Worm (Caenorhabditis elegans) whole organism, L1 larva: ENCODE measurements around the gene Y43F8B.25.

Experiments used
- C04F5.9 ChIP-seq: sonication (generic microtip); optimal IDR thresholded peaks from 2 replicates; lab custom pipeline; 2016; ENCODE audit warnings: missing genetic modification characterization, missing compliant biosample characterization
- C34B4.2 ChIP-seq: sonication (generic microtip); optimal IDR thresholded peaks from 2 replicates; lab custom pipeline; 2017; ENCODE audit warnings: mild to moderate bottlenecking, missing genetic modification characterization, missing compliant biosample characterization
- aly-2 ChIP-seq: fragments of 150-350 bp; optimal IDR thresholded peaks from 2 replicates; lab custom pipeline; 2014; ENCODE audit warnings: missing biosample characterization, missing genetic modification characterization
- blmp-1 ChIP-seq: fragments of 150-350 bp; optimal IDR thresholded peaks from 2 replicates; lab custom pipeline; 2014; ENCODE audit warnings: missing biosample characterization, missing genetic modification characterization
- ceh-63 ChIP-seq: fragments of 200-800 bp; sonication (Bioruptor generic); optimal IDR thresholded peaks from 2 replicates; lab custom pipeline; 2018; ENCODE audit warnings: mild to moderate bottlenecking, missing genetic modification characterization, missing compliant biosample characterization
- ces-1 ChIP-seq: fragments of 150-350 bp; optimal IDR thresholded peaks from 2 replicates; lab custom pipeline; 2014; ENCODE audit warnings: missing biosample characterization, missing genetic modification reagents, missing genetic modification characterization
- dpl-1 ChIP-seq, 3 experiments: fragments of 150-350 bp in 2 of 3; sonication (generic microtip) in 1 of 3; optimal IDR thresholded peaks; 2 replicates each; lab custom pipeline; 2014 to 2017; ENCODE audit warnings: missing biosample characterization in 3 of 3, missing genetic modification characterization in 3 of 3, missing genetic modification reagents in 3 of 3
- dsc-1 ChIP-seq: sonication (generic microtip); optimal IDR thresholded peaks from 2 replicates; lab custom pipeline; 2016; ENCODE audit warnings: mild to moderate bottlenecking, missing genetic modification characterization, missing compliant biosample characterization
- efl-1 ChIP-seq, 4 experiments: fragments of 150-350 bp; optimal IDR thresholded peaks in 3 of 4; peaks in 1 of 4; 1 replicate in 1 of 4; 2 replicates in 3 of 4; lab custom pipeline; 2014; ENCODE audit warnings: missing biosample characterization in 2 of 4, missing genetic modification characterization in 2 of 4, missing genetic modification reagents in 2 of 4
- egl-27 ChIP-seq, 2 experiments: fragments of 150-350 bp in 1 of 2; sonication (generic microtip); optimal IDR thresholded peaks; 3 replicates each; lab custom pipeline; 2017 to 2018; ENCODE audit warnings: missing biosample characterization in 2 of 2, missing genetic modification characterization in 2 of 2, missing genetic modification reagents in 2 of 2
- elt-2 ChIP-seq: sonication (generic microtip); optimal IDR thresholded peaks from 2 replicates; lab custom pipeline; 2016; ENCODE audit warnings: missing genetic modification characterization, mild to moderate bottlenecking, inconsistent platforms, missing compliant biosample characterization, missing genetic modification reagents
- elt-3 ChIP-seq, 6 experiments: fragments of 150-350 bp in 1 of 6; sonication (generic microtip); optimal IDR thresholded peaks; 2 replicates each; lab custom pipeline; 2017 to 2018; ENCODE audit warnings: missing biosample characterization in 6 of 6, missing genetic modification characterization in 6 of 6, inconsistent platforms in 1 of 6
- ets-5 ChIP-seq: fragments of 200-800 bp; sonication (Bioruptor generic); IDR thresholded peaks from 2 replicates; pipeline ENCODE4 v1.3.6; 2022; ENCODE audit warnings: missing genetic modification characterization, missing compliant biosample characterization
- fkh-10 ChIP-seq: sonication (generic microtip); optimal IDR thresholded peaks from 2 replicates; lab custom pipeline; 2017; ENCODE audit warnings: missing biosample characterization, missing genetic modification reagents, missing genetic modification characterization
- fkh-8 ChIP-seq: sonication (generic microtip); optimal IDR thresholded peaks from 2 replicates; lab custom pipeline; 2016; ENCODE audit warnings: mild to moderate bottlenecking, missing genetic modification characterization, missing compliant biosample characterization
- irx-1 ChIP-seq: sonication (generic microtip); optimal IDR thresholded peaks from 2 replicates; lab custom pipeline; 2016; ENCODE audit warnings: missing genetic modification characterization, missing compliant biosample characterization
- jun-1 ChIP-seq: fragments of 150-350 bp; optimal IDR thresholded peaks from 2 replicates; lab custom pipeline; 2014; ENCODE audit warnings: missing biosample characterization, missing genetic modification reagents, missing genetic modification characterization
- lin-13 ChIP-seq: fragments of 150-350 bp; optimal IDR thresholded peaks from 2 replicates; lab custom pipeline; 2014; ENCODE audit warnings: missing biosample characterization, missing genetic modification reagents, missing genetic modification characterization
- lin-15B ChIP-seq: fragments of 150-350 bp; sonication (generic microtip); optimal IDR thresholded peaks from 3 replicates; lab custom pipeline; 2014; ENCODE audit warnings: missing biosample characterization, missing genetic modification characterization
- lin-35 ChIP-seq, 2 experiments: fragments of 150-350 bp; optimal IDR thresholded peaks; 2 replicates each; lab custom pipeline; 2014; ENCODE audit warnings: missing biosample characterization in 2 of 2, missing genetic modification characterization in 2 of 2, missing genetic modification reagents in 2 of 2
- lin-39 ChIP-seq: fragments of 150-350 bp; optimal IDR thresholded peaks from 2 replicates; lab custom pipeline; 2014; ENCODE audit warnings: missing biosample characterization, missing genetic modification reagents, missing genetic modification characterization
- lsy-2 ChIP-seq, 2 experiments: fragments of 150-350 bp; optimal IDR thresholded peaks; 2 replicates each; lab custom pipeline; 2014; ENCODE audit warnings: missing biosample characterization in 2 of 2, missing genetic modification characterization in 2 of 2
- mab-9 ChIP-seq: fragments of 200-800 bp; sonication (Bioruptor generic); IDR thresholded peaks from 2 replicates; pipeline ENCODE4 v1.3.6; 2022; ENCODE audit warnings: missing genetic modification reagents, missing genetic modification characterization, missing compliant biosample characterization
- mdl-1 ChIP-seq, 2 experiments: fragments of 150-350 bp; optimal IDR thresholded peaks; 2 replicates each; lab custom pipeline; 2014 to 2017; ENCODE audit warnings: missing biosample characterization in 2 of 2, missing genetic modification characterization in 2 of 2, inconsistent platforms in 1 of 2
- nhr-12 ChIP-seq: sonication (generic microtip); optimal IDR thresholded peaks from 2 replicates; lab custom pipeline; 2017; ENCODE audit warnings: missing biosample characterization, missing genetic modification characterization
- nhr-28 ChIP-seq: fragments of 150-350 bp; optimal IDR thresholded peaks from 2 replicates; lab custom pipeline; 2014; ENCODE audit warnings: missing biosample characterization, missing genetic modification characterization
- nhr-47 ChIP-seq: sonication (generic microtip); optimal IDR thresholded peaks from 2 replicates; lab custom pipeline; 2016; ENCODE audit warnings: mild to moderate bottlenecking, missing genetic modification characterization, moderate library complexity, missing compliant biosample characterization
- nhr-71 ChIP-seq: sonication (generic microtip); optimal IDR thresholded peaks from 2 replicates; lab custom pipeline; 2016; ENCODE audit warnings: mild to moderate bottlenecking, missing genetic modification characterization, moderate library complexity, missing compliant biosample characterization
- nhr-84 ChIP-seq: sonication (generic microtip); optimal IDR thresholded peaks from 2 replicates; lab custom pipeline; 2017; ENCODE audit warnings: missing biosample characterization, missing genetic modification characterization
- nhr-90 ChIP-seq: sonication (generic microtip); optimal IDR thresholded peaks from 2 replicates; lab custom pipeline; 2016; ENCODE audit warnings: mild to moderate bottlenecking, missing genetic modification characterization, missing compliant biosample characterization; ENCODE audit not compliant: poor library complexity
- pax-3 ChIP-seq: fragments of 200-800 bp; sonication (Bioruptor generic); optimal IDR thresholded peaks from 2 replicates; lab custom pipeline; 2018; ENCODE audit warnings: mild to moderate bottlenecking, missing genetic modification characterization, moderate library complexity, missing compliant biosample characterization
- pqm-1 ChIP-seq: sonication (generic microtip); optimal IDR thresholded peaks from 3 replicates; lab custom pipeline; 2017; ENCODE audit warnings: missing biosample characterization, missing genetic modification characterization
- snpc-4 ChIP-seq: fragments of 150-350 bp; optimal IDR thresholded peaks from 2 replicates; lab custom pipeline; 2014; ENCODE audit warnings: missing biosample characterization, missing genetic modification characterization
- sup-37 ChIP-seq: fragments of 200-800 bp; sonication (Bioruptor generic); optimal IDR thresholded peaks from 2 replicates; lab custom pipeline; 2018; ENCODE audit warnings: mild to moderate bottlenecking, missing genetic modification characterization, missing compliant biosample characterization
- swsn-7 ChIP-seq: sonication (generic microtip); optimal IDR thresholded peaks from 2 replicates; lab custom pipeline; 2016; ENCODE audit warnings: missing genetic modification characterization, missing compliant biosample characterization
- tbx-2 ChIP-seq: sonication (generic microtip); optimal IDR thresholded peaks from 2 replicates; lab custom pipeline; 2016; ENCODE audit warnings: missing genetic modification characterization, missing compliant biosample characterization
- unc-62 ChIP-seq: fragments of 150-350 bp; optimal IDR thresholded peaks from 2 replicates; lab custom pipeline; 2014; ENCODE audit warnings: missing biosample characterization, missing genetic modification reagents, missing genetic modification characterization
- vab-15 ChIP-seq: sonication (generic microtip); optimal IDR thresholded peaks from 2 replicates; lab custom pipeline; 2017; ENCODE audit warnings: missing genotype, mild to moderate bottlenecking, missing genetic modification characterization, missing compliant biosample characterization
- xbp-1 ChIP-seq: sonication (generic microtip); optimal IDR thresholded peaks from 2 replicates; lab custom pipeline; 2016; ENCODE audit warnings: missing genetic modification characterization, missing compliant biosample characterization

Y43F8B.25 gene

DNA sequence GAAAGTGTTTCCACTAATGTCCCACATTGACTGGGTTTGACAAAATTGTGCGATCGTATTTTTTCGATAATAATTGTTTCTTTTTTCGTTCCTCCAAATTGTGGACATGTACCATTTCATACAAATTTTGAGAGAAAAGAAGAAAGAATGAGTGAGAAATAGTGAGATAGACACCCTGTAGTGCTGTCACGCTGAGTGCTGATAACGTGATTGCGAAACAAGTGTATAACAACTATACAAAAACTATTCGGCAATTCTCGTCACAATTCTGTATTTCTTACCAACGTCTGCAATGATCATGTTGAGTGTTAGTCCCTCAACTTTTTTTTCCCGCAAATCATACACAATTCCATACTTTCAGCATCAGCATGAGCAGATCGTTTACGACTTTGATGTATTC lies 26.4 kb upstream of the Y43F8B.25 start, which contains the start of gene C25F9.14:
TSS of gene C25F9.14 (plus strand) at position 178 of the 400 bp plus-strand sequence.
- TF ChIP-seq C04F5.9 (tag; lab: Kevin White, UChicago) = no peak
- no peak for TF ChIP-seq efl-1 (optimal IDR thresholded peaks at IDR 0.05; lab: Kevin White, UChicago)
- peak in 1 of 2 experiments; percentile 21 for TF ChIP-seq efl-1 (GFP tag; optimal IDR thresholded peaks at IDR 0.05 in 1 of 2; lab: Kevin White, UChicago)
- TF ChIP-seq egl-27 (tag; optimal IDR thresholded peaks at IDR 0.05; lab: Kevin White, UChicago) = no peak
- no peak for TF ChIP-seq xbp-1 (tag; lab: Kevin White, UChicago)
- TF ChIP-seq mdl-1 (tag; optimal IDR thresholded peaks at IDR 0.05; lab: Kevin White, UChicago) = no peak

DNA sequence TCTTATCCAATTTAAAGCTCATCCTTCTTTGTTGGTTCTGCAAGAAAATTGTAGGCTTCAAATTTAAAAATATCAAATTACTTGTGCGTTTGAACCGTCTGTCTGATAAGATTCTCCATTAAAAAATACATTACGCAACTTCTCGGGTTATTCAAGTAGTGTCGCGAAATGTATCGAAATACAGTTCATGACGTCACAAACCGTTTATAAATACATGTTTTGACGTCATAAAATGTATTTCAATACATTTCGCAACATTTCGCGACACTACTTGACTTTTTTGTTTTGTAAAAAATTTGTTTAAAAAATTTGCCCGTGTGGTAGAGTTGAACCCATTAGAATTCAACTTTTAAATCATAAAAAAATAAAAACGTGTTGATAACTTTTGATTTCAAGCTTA lies 19.1 kb upstream of the Y43F8B.25 start:
- TF ChIP-seq nhr-47 (tag; lab: Kevin White, UChicago) (no peak), jun-1 (tag; lab: Kevin White, UChicago) (no peak), sup-37 (GFP tag; lab: Kevin White, UChicago) (no peak), lin-39 (tag; lab: Kevin White, UChicago) (no peak), tbx-2 (no peak), lin-13 (GFP tag; lab: Kevin White, UChicago) (no peak)

DNA sequence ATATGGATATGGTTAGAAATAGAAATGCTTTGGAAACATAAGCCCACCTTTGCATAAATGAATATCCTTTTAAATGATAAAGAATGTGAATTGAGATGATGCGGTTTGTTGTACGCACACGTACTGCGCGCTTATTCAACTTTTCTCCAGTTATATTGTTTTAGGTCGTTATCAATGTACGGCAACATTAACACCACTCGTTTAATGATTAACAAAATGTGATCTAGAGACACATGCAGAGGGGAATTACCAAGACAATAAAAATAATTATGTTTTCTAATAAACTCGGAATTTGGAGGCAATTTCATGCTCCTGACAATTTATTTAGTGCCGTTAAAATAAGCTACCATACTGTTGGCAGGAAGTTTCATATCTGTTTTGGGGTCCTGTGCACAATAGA lies 17.3 kb upstream of the Y43F8B.25 start, which contains the start of gene M04C3.1:
TSS of gene M04C3.1 (minus strand) at position 164 of the 400 bp plus-strand sequence.
- TF ChIP-seq lsy-2 (tag; optimal IDR thresholded peaks at IDR 0.05; lab: Kevin White, UChicago) (no peak), elt-2 (peak; percentile 7), fkh-8 (tag; lab: Kevin White, UChicago) (no peak)

DNA sequence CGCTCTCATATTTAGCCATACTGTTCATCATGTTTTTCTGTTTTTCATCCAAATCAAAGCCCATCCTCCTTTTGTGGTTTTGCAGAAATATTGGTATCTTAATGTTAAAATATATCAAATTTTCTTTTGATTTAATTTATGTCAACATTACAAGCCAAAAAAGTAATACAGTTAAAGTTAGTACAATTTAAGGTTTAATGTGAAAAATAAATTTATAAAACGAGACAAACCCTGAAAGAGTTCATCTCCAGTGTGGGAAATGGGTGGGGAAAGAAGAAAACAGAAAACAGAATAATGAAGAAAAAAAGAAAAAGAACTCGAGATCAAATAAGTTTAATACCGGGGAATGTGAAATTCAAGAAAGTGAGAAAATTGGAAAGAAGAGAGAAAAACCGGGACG lies 13.9 kb upstream of the Y43F8B.25 start, which contains the start of gene M04C3.2:
TSS of gene M04C3.2 (minus strand) at position 101 of the 400 bp plus-strand sequence.
- TF ChIP-seq irx-1 (tag; lab: Kevin White, UChicago) = no peak
- TF ChIP-seq nhr-71 = no peak
- TF ChIP-seq mab-9 = no peak
- TF ChIP-seq nhr-12 = no peak
- TF ChIP-seq nhr-47 (tag; lab: Kevin White, UChicago) = no peak
- TF ChIP-seq ets-5 (GFP tag; lab: Robert Waterston, UW) = no peak
- no peak for TF ChIP-seq nhr-28 (tag; lab: Kevin White, UChicago)
- TF ChIP-seq swsn-7 = no peak
- TF ChIP-seq dsc-1 (tag; lab: Kevin White, UChicago) = no peak

- TF ChIP-seq efl-1 (optimal IDR thresholded peaks at IDR 0.05; lab: Kevin White, UChicago) (no peak), efl-1 (GFP tag; optimal IDR thresholded peaks at IDR 0.05 in 1 of 2; lab: Kevin White, UChicago) (no peak), unc-62 (GFP tag; lab: Kevin White, UChicago) (no peak), ces-1 (GFP tag; lab: Kevin White, UChicago) (no peak), lin-35 (GFP tag; optimal IDR thresholded peaks at IDR 0.05; lab: Kevin White, UChicago) (no peak), pqm-1 (tag; lab: Kevin White, UChicago) (no peak), fkh-10 (no peak), aly-2 (tag; lab: Kevin White, UChicago) (no peak), blmp-1 (tag; lab: Kevin White, UChicago) (no peak), pax-3 (tag; lab: Kevin White, UChicago) (no peak), lin-39 (tag; lab: Kevin White, UChicago) (no peak), lin-15B (tag; lab: Kevin White, UChicago) (no peak), vab-15 (tag; lab: Kevin White, UChicago) (no peak), ceh-63 (GFP tag; lab: Kevin White, UChicago) (no peak), nhr-90 (no peak), elt-3 (tag; optimal IDR thresholded peaks at IDR 0.05; lab: Kevin White, UChicago) (no peak), dpl-1 (GFP tag; optimal IDR thresholded peaks at IDR 0.05; lab: Kevin White, UChicago) (no peak), snpc-4 (tag; lab: Kevin White, UChicago) (no peak), xbp-1 (tag; lab: Kevin White, UChicago) (no peak), C34B4.2 (tag; lab: Kevin White, UChicago) (no peak), nhr-84 (tag; lab: Kevin White, UChicago) (no peak)
These were observed 13.2 kb upstream of the Y43F8B.25 start, which contains the start of gene M04C3.5 for ce11 chrV:19449544-19449943. TSS of gene M04C3.5 (plus strand) at chrV:19449733.
